Fruit fly (Drosophila melanogaster) whole organism, embryonic: ENCODE data around the gene CG14965.

Experiments
- Adf1 ChIP-seq: fragments of 200-800 bp; sonication (Bioruptor generic); IDR thresholded peaks from 2 replicates; pipeline ENCODE4 v1.3.6; 2022; ENCODE audit warnings: missing biosample characterization, missing genetic modification characterization
- Atf6 ChIP-seq: fragments of 200-800 bp; sonication (Bioruptor generic); IDR thresholded peaks from 2 replicates; pipeline ENCODE4 v1.3.6; 2022; ENCODE audit warnings: missing biosample characterization, missing genetic modification characterization
- CG12769 ChIP-seq: fragments of 200-800 bp; sonication (Bioruptor generic); optimal IDR thresholded peaks from 2 replicates; lab custom pipeline; 2019; ENCODE audit warnings: missing biosample characterization, mild to moderate bottlenecking, missing genetic modification characterization, moderate library complexity
- CG13287 ChIP-seq: fragments of 200-800 bp; sonication (Bioruptor generic); IDR thresholded peaks from 2 replicates; pipeline ENCODE4 v1.3.6; 2022; ENCODE audit warnings: missing biosample characterization, missing genetic modification characterization; ENCODE audit not compliant: partially characterized antibody
- CG16813 ChIP-seq: fragments of 200-800 bp; sonication (Bioruptor generic); IDR thresholded peaks from 3 replicates; pipeline ENCODE4 v1.3.6; 2022; ENCODE audit warnings: missing biosample characterization, missing genetic modification characterization; ENCODE audit not compliant: partially characterized antibody
- CG1832 ChIP-seq: fragments of 200-800 bp; sonication (Bioruptor generic); optimal IDR thresholded peaks from 2 replicates; lab custom pipeline; 2017; ENCODE audit warnings: missing biosample characterization, mild to moderate bottlenecking, missing genetic modification characterization, inconsistent platforms
- CG34422 ChIP-seq: fragments of 200-800 bp; sonication (Bioruptor generic); IDR thresholded peaks from 3 replicates; pipeline ENCODE4 v1.3.6; 2022; ENCODE audit warnings: missing biosample characterization, missing genetic modification characterization
- CG42726 ChIP-seq: fragments of 200-800 bp; sonication (Bioruptor generic); IDR thresholded peaks from 2 replicates; pipeline ENCODE4 v1.3.6; 2022; ENCODE audit warnings: missing biosample characterization, missing genetic modification characterization; ENCODE audit not compliant: partially characterized antibody
- CG4360 ChIP-seq: fragments of 200-800 bp; sonication (Bioruptor generic); IDR thresholded peaks from 2 replicates; pipeline ENCODE4 v1.3.6; 2022; ENCODE audit warnings: missing biosample characterization, missing genetic modification characterization
- CG5245 ChIP-seq: fragments of 200-800 bp; sonication (Bioruptor generic); optimal IDR thresholded peaks from 3 replicates; lab custom pipeline; 2016; ENCODE audit warnings: missing biosample characterization, missing genetic modification characterization
- CG6791 ChIP-seq: fragments of 200-800 bp; sonication (Bioruptor generic); IDR thresholded peaks from 3 replicates; pipeline ENCODE4 v1.3.6; 2022; ENCODE audit warnings: missing biosample characterization, missing genetic modification characterization; ENCODE audit not compliant: partially characterized antibody
- CG7372 ChIP-seq: fragments of 200-800 bp; sonication (Bioruptor generic); IDR thresholded peaks from 2 replicates; pipeline ENCODE4 v1.3.6; 2022; ENCODE audit warnings: missing biosample characterization, missing genetic modification characterization
- CG9932 ChIP-seq: fragments of 200-800 bp; sonication (Bioruptor generic); IDR thresholded peaks from 2 replicates; pipeline ENCODE4 v1.3.6; 2022; ENCODE audit warnings: missing biosample characterization, missing genetic modification characterization
- CTCF ChIP-seq: fragments of 200-800 bp; sonication (Bioruptor generic); optimal IDR thresholded peaks from 2 replicates; lab custom pipeline; 2017; ENCODE audit warnings: missing biosample characterization, mild to moderate bottlenecking, missing genetic modification characterization, moderate library complexity
- Drgx ChIP-seq: fragments of 200-800 bp; sonication (Bioruptor generic); IDR thresholded peaks from 2 replicates; pipeline ENCODE4 v1.3.6; 2022; ENCODE audit warnings: missing biosample characterization, missing genetic modification characterization
- Fer1 ChIP-seq: fragments of 200-800 bp; sonication (Bioruptor generic); optimal IDR thresholded peaks from 2 replicates; lab custom pipeline; 2017; ENCODE audit warnings: missing biosample characterization, mild to moderate bottlenecking, missing genetic modification characterization
- Gug ChIP-seq: fragments of 200-800 bp; sonication (Bioruptor generic); IDR thresholded peaks from 4 replicates; pipeline ENCODE4 v1.3.6; 2022; ENCODE audit warnings: missing biosample characterization, missing genetic modification characterization
- HLH3B ChIP-seq: fragments of 200-800 bp; sonication (Bioruptor generic); IDR thresholded peaks from 2 replicates; pipeline ENCODE4 v1.3.6; 2022; ENCODE audit warnings: missing biosample characterization, missing genetic modification characterization
- HLHmδ ChIP-seq: fragments of 200-800 bp; sonication (Bioruptor generic); optimal IDR thresholded peaks from 2 replicates; lab custom pipeline; 2018; ENCODE audit warnings: missing biosample characterization, mild to moderate bottlenecking, missing genetic modification characterization, moderate library complexity
- Med ChIP-seq: fragments of 200-800 bp; sonication (Bioruptor generic); peaks from one replicate; lab custom pipeline; 2016; ENCODE audit warnings: missing biosample characterization, missing genetic modification characterization, mild to moderate bottlenecking, inconsistent platforms, moderate library complexity
- NC2β ChIP-seq: fragments of 200-800 bp; sonication (Bioruptor generic); optimal IDR thresholded peaks from 2 replicates; lab custom pipeline; 2016; ENCODE audit warnings: missing biosample characterization, missing genetic modification characterization
- Trl ChIP-seq, 3 experiments: fragments of >200 bp in 2 of 3; fragments of 200-800 bp in 1 of 3; sonication (Bioruptor generic) in 1 of 3; optimal IDR thresholded peaks; 2 replicates in 1 of 3; 3 replicates in 2 of 3; lab custom pipeline; 2016 to 2017; ENCODE audit warnings: missing biosample characterization in 1 of 3, missing genetic modification characterization in 1 of 3
- ap ChIP-seq: fragments of 200-800 bp; sonication (Bioruptor generic); IDR thresholded peaks from 2 replicates; pipeline ENCODE4 v1.3.6; 2022; ENCODE audit warnings: missing biosample characterization, missing genetic modification characterization
- bsh ChIP-seq, 2 experiments: fragments of 200-800 bp; sonication (Bioruptor generic); optimal IDR thresholded peaks; 2 replicates each; lab custom pipeline; 2017 to 2018; ENCODE audit warnings: mild to moderate bottlenecking in 2 of 2, missing biosample characterization in 2 of 2, missing genetic modification characterization in 2 of 2, moderate library complexity in 1 of 2
- dpn ChIP-seq, 2 experiments: fragments of 200-800 bp; sonication (Bioruptor generic); optimal IDR thresholded peaks; 3 replicates each; lab custom pipeline; 2016; ENCODE audit warnings: missing biosample characterization in 2 of 2, missing genetic modification characterization in 2 of 2
- emc ChIP-seq: fragments of 200-800 bp; sonication (Bioruptor generic); optimal IDR thresholded peaks from 2 replicates; lab custom pipeline; 2016; ENCODE audit warnings: missing biosample characterization, missing genetic modification characterization
- fu2 ChIP-seq: fragments of 200-800 bp; sonication (Bioruptor generic); optimal IDR thresholded peaks from 2 replicates; lab custom pipeline; 2016; ENCODE audit warnings: missing biosample characterization, missing genetic modification characterization
- grau ChIP-seq: fragments of 200-800 bp; optimal IDR thresholded peaks from 3 replicates; lab custom pipeline; 2019; ENCODE audit warnings: missing biosample characterization, mild to moderate bottlenecking, missing genetic modification characterization, moderate library complexity
- grn ChIP-seq: fragments of 200-800 bp; sonication (Bioruptor generic); optimal IDR thresholded peaks from 3 replicates; lab custom pipeline; 2017; ENCODE audit warnings: missing biosample characterization, missing genetic modification characterization
- gro ChIP-seq: fragments of 200-800 bp; sonication (Bioruptor generic); optimal IDR thresholded peaks from 2 replicates; lab custom pipeline; 2016; ENCODE audit warnings: missing biosample characterization, missing genetic modification characterization
- hb ChIP-seq: fragments of 200-800 bp; sonication (Bioruptor generic); IDR thresholded peaks from 3 replicates; pipeline ENCODE4 v1.3.6; 2022; ENCODE audit warnings: missing biosample characterization, missing genetic modification characterization; ENCODE audit not compliant: partially characterized antibody
- hbn ChIP-seq: fragments of 200-800 bp; sonication (Bioruptor generic); IDR thresholded peaks from 2 replicates; pipeline ENCODE4 v1.3.6; 2022; ENCODE audit warnings: missing biosample characterization, missing genetic modification characterization; ENCODE audit not compliant: partially characterized antibody
- ind ChIP-seq: fragments of 200-800 bp; sonication (Bioruptor generic); optimal IDR thresholded peaks from 3 replicates; lab custom pipeline; 2016; ENCODE audit warnings: missing biosample characterization, missing genetic modification characterization
- mld ChIP-seq: fragments of 200-800 bp; sonication (Bioruptor generic); IDR thresholded peaks from 3 replicates; pipeline ENCODE4 v1.3.6; 2022; ENCODE audit warnings: missing biosample characterization, missing genetic modification characterization; ENCODE audit not compliant: partially characterized antibody
- nom ChIP-seq: fragments of 200-800 bp; sonication (Bioruptor generic); optimal IDR thresholded peaks from 2 replicates; lab custom pipeline; 2017; ENCODE audit warnings: missing biosample characterization, missing genetic modification characterization, mild to moderate bottlenecking, moderate library complexity, missing genetic modification reagents
- psq ChIP-seq: fragments of 200-800 bp; sonication (Bioruptor generic); optimal IDR thresholded peaks from 2 replicates; lab custom pipeline; 2017; ENCODE audit warnings: missing biosample characterization, missing genetic modification characterization
- sd ChIP-seq: fragments of 200-800 bp; sonication (Bioruptor generic); optimal IDR thresholded peaks from 3 replicates; lab custom pipeline; 2018; ENCODE audit warnings: missing biosample characterization, mild to moderate bottlenecking, missing genetic modification characterization, moderate library complexity
- sens ChIP-seq: fragments of 200-800 bp; sonication (Bioruptor generic); peaks from one replicate; lab custom pipeline; 2016; ENCODE audit warnings: missing biosample characterization, missing genetic modification characterization
- sob ChIP-seq: fragments of 200-800 bp; sonication (Bioruptor generic); IDR thresholded peaks from 2 replicates; pipeline ENCODE4 v1.3.6; 2022; ENCODE audit warnings: missing biosample characterization, missing genetic modification characterization
- sr ChIP-seq: fragments of 200-800 bp; sonication (Bioruptor generic); IDR thresholded peaks from 3 replicates; pipeline ENCODE4 v1.3.6; 2022; ENCODE audit warnings: missing biosample characterization, missing genetic modification characterization
- toy ChIP-seq: fragments of 200-800 bp; sonication (Bioruptor generic); IDR thresholded peaks from 2 replicates; pipeline ENCODE4 v1.3.6; 2022; ENCODE audit warnings: missing biosample characterization, missing genetic modification characterization
- trh ChIP-seq: fragments of 200-800 bp; sonication (Bioruptor generic); optimal IDR thresholded peaks from 2 replicates; lab custom pipeline; 2016; ENCODE audit warnings: missing biosample characterization, missing genetic modification characterization
- tx ChIP-seq: fragments of 200-800 bp; sonication (Bioruptor generic); optimal IDR thresholded peaks from 2 replicates; lab custom pipeline; 2016; ENCODE audit warnings: missing biosample characterization, missing genetic modification characterization
- vfl ChIP-seq: fragments of 200-800 bp; sonication (Bioruptor generic); optimal IDR thresholded peaks from 2 replicates; lab custom pipeline; 2016; ENCODE audit warnings: missing biosample characterization, missing genetic modification characterization
- vvl ChIP-seq: fragments of 200-800 bp; sonication (Bioruptor generic); IDR thresholded peaks from 2 replicates; pipeline ENCODE4 v1.3.6; 2022; ENCODE audit warnings: missing biosample characterization, missing genetic modification characterization
- zen2 ChIP-seq: fragments of 200-800 bp; sonication (Bioruptor generic); IDR thresholded peaks from 3 replicates; pipeline ENCODE4 v1.3.6; 2022; ENCODE audit warnings: missing biosample characterization, missing genetic modification characterization; ENCODE audit not compliant: partially characterized antibody

CG14965 gene

DNA sequence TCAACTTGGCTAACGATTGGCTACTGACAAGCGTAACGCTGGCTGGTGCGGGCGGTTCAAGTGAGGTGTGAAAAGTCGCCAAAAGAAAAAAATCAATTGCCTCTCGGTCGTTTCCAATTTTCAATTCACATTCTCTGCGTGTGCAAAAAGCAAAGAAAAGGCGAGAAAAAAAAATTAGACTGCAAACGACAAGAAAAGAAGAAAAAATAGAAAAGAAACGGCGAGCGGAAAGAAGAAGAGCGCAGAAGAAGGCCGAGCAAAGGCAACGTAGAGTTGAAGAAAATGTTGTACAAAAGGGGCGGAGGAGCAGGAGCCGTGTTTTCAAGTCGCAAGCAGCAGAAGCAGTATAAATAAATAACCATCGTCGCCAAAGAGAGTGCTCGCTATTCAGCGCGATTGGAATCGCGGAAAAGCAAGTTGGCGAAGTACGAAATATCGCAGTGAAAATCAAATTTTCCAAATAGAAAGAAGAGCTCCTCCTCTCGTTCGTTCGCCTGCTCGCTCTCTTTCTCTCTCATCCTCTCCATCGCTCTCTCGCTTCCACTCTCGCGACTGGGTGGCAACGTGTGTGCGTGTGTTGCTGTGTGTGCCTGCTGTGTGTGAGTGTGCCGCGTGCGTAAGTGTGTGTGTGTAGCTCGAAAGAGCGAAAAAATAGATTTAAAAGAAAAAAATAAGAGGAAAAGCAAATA is 33.6 kb upstream of the CG14965 start (continued):
- TF ChIP-seq Atf6 (peak; percentile 50; the same call in 1 of the 2 replicates), Adf1 (GFP tag; lab: Robert Waterston, UW) (peak; percentile 32; the same call in 1 of the 2 replicates), sens (GFP tag; lab: Kevin White, UChicago) (peak; percentile 10), vfl (peak; percentile 9), HLHmδ (GFP tag; lab: Kevin White, UChicago) (peak; percentile 46), bsh (GFP tag; optimal IDR thresholded peaks at IDR 0.05; lab: Kevin White, UChicago) (peak in 1 of 2 experiments; percentile 48), zen2 (GFP tag; lab: Robert Waterston, UW) (0 out of 3 replicates have a peak, but pooled peaks have one; percentile 15), Drgx (GFP tag; lab: Robert Waterston, UW) (0 out of 2 replicates have a peak, but pooled peaks have one; percentile 11), Med (GFP tag; lab: Kevin White, UChicago) (peak; percentile 22), Trl (optimal IDR thresholded peaks at IDR 0.05; lab: Kevin White, UChicago) (peak; percentile 95 to 99), Trl (GFP tag; optimal IDR thresholded peaks at IDR 0.05; lab: Kevin White, UChicago) (peak; percentile 67), tx (no peak), dpn (GFP tag; optimal IDR thresholded peaks at IDR 0.05; lab: Kevin White, UChicago) (peak in 1 of 2 experiments; percentile 17), hb (GFP tag; lab: Robert Waterston, UW) (0 out of 3 replicates have a peak, but pooled peaks have one; percentile 18), psq (peak; percentile 18), CG1832 (peak; percentile 87)

DNA sequence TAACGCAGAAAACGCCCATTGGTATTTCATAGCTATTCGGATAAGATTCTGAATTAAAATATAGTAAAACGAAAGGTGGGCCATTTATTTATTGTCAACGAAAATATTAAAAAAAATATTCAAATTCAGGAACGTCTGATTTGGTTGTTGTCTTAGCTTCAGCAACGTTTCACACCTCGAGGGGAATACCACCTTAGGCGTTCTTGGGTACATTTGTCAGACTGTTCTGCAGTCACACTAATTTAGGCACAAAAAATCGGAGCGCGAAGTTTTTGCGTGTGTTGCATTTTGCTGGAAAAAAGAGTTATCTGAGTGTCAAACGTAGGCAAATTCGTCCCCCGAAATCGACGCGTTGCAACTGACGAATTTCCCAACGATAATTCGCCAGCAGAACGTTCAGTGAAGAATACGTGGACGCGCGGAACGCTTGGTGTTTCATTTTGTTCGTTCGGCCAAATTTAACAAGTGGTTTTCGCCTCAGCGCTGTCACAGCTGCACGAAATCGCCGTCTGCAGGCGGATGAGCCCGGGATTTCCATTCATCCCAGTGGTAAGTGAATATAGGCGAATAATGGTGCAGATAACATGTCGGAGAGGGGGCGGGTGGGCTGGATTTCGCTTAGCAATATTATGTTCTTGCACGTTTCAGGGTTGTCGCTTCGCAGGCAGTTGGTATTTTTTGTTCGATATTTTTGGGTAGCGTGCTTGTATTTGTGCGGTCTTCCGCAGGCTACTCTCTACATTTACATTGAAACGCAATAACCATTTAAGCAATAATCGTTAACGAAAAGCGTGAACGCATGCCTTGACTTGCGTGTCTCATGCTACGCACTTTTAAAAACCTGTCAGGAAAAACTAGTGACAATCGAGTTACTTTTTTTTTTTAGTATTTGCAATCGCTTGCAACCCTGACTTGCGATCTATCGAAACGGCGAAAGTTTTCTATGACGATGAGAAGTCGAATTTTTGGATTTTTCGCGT is 32.7 kb upstream of the CG14965 start, which contains the start of gene Larp4B:
TSS of gene Larp4B (plus strand) at position 99 of the 980 bp plus-strand sequence.
- TF ChIP-seq trh (GFP tag; lab: Kevin White, UChicago) (no peak), CG12769 (tag; lab: Kevin White, UChicago) (no peak), CG4360 (GFP tag; lab: Robert Waterston, UW) (peak; percentile 18; the same call in 1 of the 2 replicates), toy (GFP tag; lab: Robert Waterston, UW) (no peak), ap (GFP tag; lab: Robert Waterston, UW) (no peak), vvl (GFP tag; lab: Robert Waterston, UW) (peak; percentile 84), Fer1 (no peak), CG6791 (GFP tag; lab: Robert Waterston, UW) (peak; percentile 50), fu2 (GFP tag; lab: Kevin White, UChicago) (peak; percentile 8), gro (GFP tag; lab: Kevin White, UChicago) (peak; percentile 45), hbn (GFP tag; lab: Robert Waterston, UW) (peak; percentile 64), grn (GFP tag; lab: Kevin White, UChicago) (no peak), emc (GFP tag; lab: Kevin White, UChicago) (no peak), grau (tag; lab: Kevin White, UChicago) (peak; percentile 38), sob (GFP tag; lab: Robert Waterston, UW) (no peak; the same call in none of the 2 replicates), mld (GFP tag; lab: Robert Waterston, UW) (0 out of 3 replicates have a peak, but pooled peaks have one; percentile 39), nom (GFP tag; lab: Kevin White, UChicago) (peak; percentile 11), CG7372 (GFP tag; lab: Robert Waterston, UW) (no peak), HLH3B (no peak), sd (tag; lab: Kevin White, UChicago) (peak; percentile 37), CG5245 (no peak), CTCF (GFP tag; lab: Kevin White, UChicago) (peak; percentile 59), CG42726 (0 out of 2 replicates have a peak, but pooled peaks have one; percentile 46), CG9932 (GFP tag; lab: Robert Waterston, UW) (peak; percentile 50), CG16813 (GFP tag; lab: Robert Waterston, UW) (peak; percentile 72), CG13287 (peak; percentile 72), Gug (GFP tag; lab: Robert Waterston, UW) (no peak), CG34422 (GFP tag; lab: Robert Waterston, UW) (peak; percentile 56; the same call in 2 of the 3 replicates), sr (GFP tag; lab: Robert Waterston, UW) (no peak), NC2β (GFP tag; lab: Kevin White, UChicago) (peak; percentile 25), ind (GFP tag; lab: Kevin White, UChicago) (no peak)
